Worm (Caenorhabditis elegans) whole organism, late embryonic: Measurements from ENCODE around the gene clec-79.

Experiments
- C08G9.2 ChIP-seq: sonication (generic microtip); optimal IDR thresholded peaks from 2 replicates; lab custom pipeline; 2016; ENCODE audit warnings: mild to moderate bottlenecking, missing genetic modification characterization, moderate library complexity, missing compliant biosample characterization
- C38D4.7 ChIP-seq: fragments of 200-800 bp; sonication (Bioruptor generic); optimal IDR thresholded peaks from 2 replicates; lab custom pipeline; 2018; ENCODE audit warnings: mild to moderate bottlenecking, missing genetic modification characterization, moderate library complexity, missing compliant biosample characterization
- F13H6.1 ChIP-seq: sonication (generic microtip); optimal IDR thresholded peaks from 2 replicates; lab custom pipeline; 2016; ENCODE audit warnings: missing genetic modification characterization, missing compliant biosample characterization
- K02D7.2 ChIP-seq: sonication (generic microtip); optimal IDR thresholded peaks from 2 replicates; lab custom pipeline; 2017; ENCODE audit warnings: mild to moderate bottlenecking, missing genetic modification characterization, missing compliant biosample characterization
- K09A11.1 ChIP-seq: sonication (generic microtip); optimal IDR thresholded peaks from 2 replicates; lab custom pipeline; 2017; ENCODE audit warnings: antibody characterized with exemption, mild to moderate bottlenecking, missing genetic modification characterization, missing compliant biosample characterization; ENCODE audit not compliant: insufficient read depth
- T23F11.4 ChIP-seq: fragments of 200-800 bp; sonication (Bioruptor generic); optimal IDR thresholded peaks from 2 replicates; lab custom pipeline; 2018; ENCODE audit warnings: mild to moderate bottlenecking, missing genetic modification characterization, missing compliant biosample characterization
- ceh-14 ChIP-seq: sonication (generic microtip); optimal IDR thresholded peaks from 2 replicates; lab custom pipeline; 2016; ENCODE audit warnings: missing genotype, missing genetic modification characterization, missing compliant biosample characterization
- ceh-18 ChIP-seq: sonication (generic microtip); optimal IDR thresholded peaks from 2 replicates; lab custom pipeline; 2016; ENCODE audit warnings: missing genetic modification characterization, missing compliant biosample characterization
- ceh-30 ChIP-seq: fragments of 150-350 bp; optimal IDR thresholded peaks from 2 replicates; lab custom pipeline; 2014; ENCODE audit warnings: missing biosample characterization, missing genetic modification characterization
- ceh-31 ChIP-seq: sonication (generic microtip); optimal IDR thresholded peaks from 2 replicates; lab custom pipeline; 2016; ENCODE audit warnings: missing genetic modification characterization, missing compliant biosample characterization
- ceh-34 ChIP-seq: sonication (generic microtip); optimal IDR thresholded peaks from 2 replicates; lab custom pipeline; 2016; ENCODE audit warnings: mild to moderate bottlenecking, missing genetic modification characterization, missing compliant biosample characterization
- ceh-48 ChIP-seq: sonication (generic microtip); optimal IDR thresholded peaks from 2 replicates; lab custom pipeline; 2016; ENCODE audit warnings: missing genetic modification characterization, inconsistent platforms, missing compliant biosample characterization
- ceh-6 ChIP-seq: fragments of 200-800 bp; sonication (Bioruptor generic); optimal IDR thresholded peaks from 2 replicates; lab custom pipeline; 2018; ENCODE audit warnings: mild to moderate bottlenecking, missing genetic modification characterization, missing compliant biosample characterization
- che-1 ChIP-seq: sonication (generic microtip); optimal IDR thresholded peaks from 2 replicates; lab custom pipeline; 2016; ENCODE audit warnings: mild to moderate bottlenecking, missing genetic modification characterization, missing compliant biosample characterization
- dmd-4 ChIP-seq: sonication (generic microtip); optimal IDR thresholded peaks from 2 replicates; lab custom pipeline; 2016; ENCODE audit warnings: borderline replicate concordance, missing genetic modification characterization, missing compliant biosample characterization
- dve-1 ChIP-seq: sonication (generic microtip); optimal IDR thresholded peaks from 2 replicates; lab custom pipeline; 2017; ENCODE audit warnings: antibody characterized with exemption, mild to moderate bottlenecking, missing genetic modification characterization, missing compliant biosample characterization
- elt-4 ChIP-seq: sonication (generic microtip); optimal IDR thresholded peaks from 2 replicates; lab custom pipeline; 2016; ENCODE audit warnings: missing genetic modification characterization, missing compliant biosample characterization
- ets-4 ChIP-seq: sonication (generic microtip); optimal IDR thresholded peaks from 2 replicates; lab custom pipeline; 2016; ENCODE audit warnings: missing genetic modification characterization, missing compliant biosample characterization
- eyg-1 ChIP-seq: sonication (generic microtip); optimal IDR thresholded peaks from 2 replicates; lab custom pipeline; 2016; ENCODE audit warnings: missing genotype, missing genetic modification characterization, missing compliant biosample characterization
- fax-1 ChIP-seq: sonication (generic microtip); optimal IDR thresholded peaks from 2 replicates; lab custom pipeline; 2016; ENCODE audit warnings: missing genotype, missing genetic modification characterization, missing compliant biosample characterization
- fkh-10 ChIP-seq: fragments of 150-350 bp; optimal IDR thresholded peaks from 2 replicates; lab custom pipeline; 2014; ENCODE audit warnings: missing biosample characterization, missing genetic modification reagents, missing genetic modification characterization
- fkh-6 ChIP-seq: sonication (generic microtip); optimal IDR thresholded peaks from 2 replicates; lab custom pipeline; 2016; ENCODE audit warnings: missing genetic modification characterization, missing compliant biosample characterization
- hlh-30 ChIP-seq: sonication (generic microtip); optimal IDR thresholded peaks from 2 replicates; lab custom pipeline; 2017; ENCODE audit warnings: antibody characterized with exemption, missing genetic modification characterization, missing compliant biosample characterization; ENCODE audit not compliant: insufficient read depth
- hlh-8 ChIP-seq: sonication (generic microtip); optimal IDR thresholded peaks from 2 replicates; lab custom pipeline; 2016; ENCODE audit warnings: missing genotype, missing genetic modification characterization, missing compliant biosample characterization
- lim-6 ChIP-seq: sonication (generic microtip); optimal IDR thresholded peaks from 2 replicates; lab custom pipeline; 2016; ENCODE audit warnings: missing genetic modification characterization, missing compliant biosample characterization
- lin-11 ChIP-seq: fragments of 200-800 bp; sonication (Bioruptor generic); optimal IDR thresholded peaks from 2 replicates; lab custom pipeline; 2018; ENCODE audit warnings: mild to moderate bottlenecking, missing genetic modification characterization, missing compliant biosample characterization
- mec-3 ChIP-seq: sonication (generic microtip); optimal IDR thresholded peaks from 2 replicates; lab custom pipeline; 2016; ENCODE audit warnings: borderline replicate concordance, missing genetic modification characterization, missing compliant biosample characterization
- nfya-1 ChIP-seq: sonication (generic microtip); optimal IDR thresholded peaks from 2 replicates; lab custom pipeline; 2017; ENCODE audit warnings: missing genetic modification characterization, mild to moderate bottlenecking, missing compliant biosample characterization, antibody characterized with exemption, moderate library complexity
- nhr-11 ChIP-seq: fragments of 150-350 bp; optimal IDR thresholded peaks from 2 replicates; lab custom pipeline; 2014; ENCODE audit warnings: missing biosample characterization, missing genetic modification characterization
- odd-2 ChIP-seq: sonication (generic microtip); optimal IDR thresholded peaks from 2 replicates; lab custom pipeline; 2017; ENCODE audit warnings: antibody characterized with exemption, mild to moderate bottlenecking, missing genetic modification characterization, missing compliant biosample characterization
- pag-3 ChIP-seq: sonication (generic microtip); optimal IDR thresholded peaks from 2 replicates; lab custom pipeline; 2016; ENCODE audit warnings: missing compliant biosample characterization, missing genetic modification characterization, borderline replicate concordance
- pqm-1 ChIP-seq: sonication (generic microtip); optimal IDR thresholded peaks from 2 replicates; lab custom pipeline; 2016; ENCODE audit warnings: missing genetic modification characterization, missing compliant biosample characterization
- pros-1 ChIP-seq: fragments of 150-350 bp; optimal IDR thresholded peaks from 2 replicates; lab custom pipeline; 2014; ENCODE audit warnings: missing biosample characterization, missing genetic modification reagents, missing genetic modification characterization
- rnt-1 ChIP-seq: sonication (generic microtip); optimal IDR thresholded peaks from 2 replicates; lab custom pipeline; 2016; ENCODE audit warnings: missing genetic modification characterization, missing compliant biosample characterization
- sdc-2 ChIP-seq: sonication (generic microtip); optimal IDR thresholded peaks from 2 replicates; lab custom pipeline; 2016; ENCODE audit warnings: missing genotype, missing genetic modification characterization, missing compliant biosample characterization
- sox-4 ChIP-seq: sonication (generic microtip); optimal IDR thresholded peaks from 2 replicates; lab custom pipeline; 2017; ENCODE audit warnings: mild to moderate bottlenecking, missing genetic modification characterization, inconsistent platforms, missing compliant biosample characterization
- syd-9 ChIP-seq: sonication (generic microtip); optimal IDR thresholded peaks from 2 replicates; lab custom pipeline; 2016; ENCODE audit warnings: mild to moderate bottlenecking, missing genetic modification characterization, moderate library complexity, missing compliant biosample characterization
- tbx-2 ChIP-seq: sonication (generic microtip); optimal IDR thresholded peaks from 2 replicates; lab custom pipeline; 2016; ENCODE audit warnings: missing genetic modification characterization, missing compliant biosample characterization
- tbx-7 ChIP-seq: sonication (generic microtip); optimal IDR thresholded peaks from 2 replicates; lab custom pipeline; 2016; ENCODE audit warnings: missing genotype, missing genetic modification characterization, missing compliant biosample characterization
- ttx-3 ChIP-seq: sonication (generic microtip); optimal IDR thresholded peaks from 2 replicates; lab custom pipeline; 2016; ENCODE audit warnings: missing genetic modification reagents, missing genetic modification characterization, missing compliant biosample characterization
- unc-3 ChIP-seq, 2 experiments: fragments of 200-800 bp in 1 of 2; sonication (Bioruptor generic) in 1 of 2; sonication (generic microtip) in 1 of 2; conservative IDR thresholded peaks in 1 of 2; optimal IDR thresholded peaks in 1 of 2; 2 replicates each; pipeline versions ENCODE4 v1.3.6 to Lab custom; 2016 to 2022; ENCODE audit warnings: missing compliant biosample characterization in 2 of 2, missing genetic modification characterization in 2 of 2, missing genetic modification reagents in 1 of 2
- unc-42 ChIP-seq: sonication (generic microtip); optimal IDR thresholded peaks from 2 replicates; lab custom pipeline; 2016; ENCODE audit warnings: missing genotype, missing genetic modification characterization, missing compliant biosample characterization
- unc-55 ChIP-seq: sonication (generic microtip); optimal IDR thresholded peaks from 2 replicates; lab custom pipeline; 2017; ENCODE audit warnings: missing biosample characterization, missing genetic modification reagents, missing genetic modification characterization
- ztf-16 ChIP-seq: sonication (generic microtip); optimal IDR thresholded peaks from 2 replicates; lab custom pipeline; 2017; ENCODE audit warnings: missing genetic modification characterization, missing compliant biosample characterization

Gene clec-79

DNA sequence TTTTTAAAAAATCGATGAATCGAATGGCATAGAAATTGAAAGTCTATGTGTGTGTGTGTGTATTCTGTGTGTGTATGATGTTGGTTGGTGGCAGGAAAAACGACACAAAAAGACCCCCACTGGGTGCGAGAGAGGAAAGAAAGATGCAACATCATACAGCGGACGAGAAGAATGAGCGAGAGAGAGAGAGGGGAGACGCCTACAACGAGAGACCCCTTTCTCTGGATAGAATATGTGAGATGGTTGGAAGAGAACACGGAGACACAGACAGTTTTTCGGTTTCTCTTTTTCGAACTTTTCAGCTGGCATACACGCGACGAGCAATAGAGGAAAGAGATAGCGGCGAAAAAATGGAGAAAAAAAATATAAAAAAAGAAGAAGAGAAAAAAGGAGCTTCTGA, 46.7 kb downstream of the clec-79 start (continued):
- no peak for TF ChIP-seq sox-4 (tag; lab: Kevin White, UChicago)
- TF ChIP-seq ceh-18: peak; percentile 86
- TF ChIP-seq ceh-34 (tag; lab: Kevin White, UChicago): peak; percentile 68
- no peak for TF ChIP-seq hlh-8 (tag; lab: Kevin White, UChicago)
- TF ChIP-seq hlh-30: no peak
- TF ChIP-seq unc-55 (GFP tag; lab: Kevin White, UChicago): peak; percentile 47
- no peak for TF ChIP-seq lin-11 (tag; lab: Kevin White, UChicago)
- no peak for TF ChIP-seq odd-2 (tag; lab: Kevin White, UChicago)
- TF ChIP-seq fkh-6 (tag; lab: Kevin White, UChicago): no peak
- TF ChIP-seq ceh-48: no peak
- TF ChIP-seq ceh-31 (tag; lab: Kevin White, UChicago): peak; percentile 81
- peak; percentile 51 for TF ChIP-seq F13H6.1 (tag; lab: Kevin White, UChicago)
- TF ChIP-seq ttx-3 (tag; lab: Kevin White, UChicago): no peak
- no peak for TF ChIP-seq rnt-1

DNA sequence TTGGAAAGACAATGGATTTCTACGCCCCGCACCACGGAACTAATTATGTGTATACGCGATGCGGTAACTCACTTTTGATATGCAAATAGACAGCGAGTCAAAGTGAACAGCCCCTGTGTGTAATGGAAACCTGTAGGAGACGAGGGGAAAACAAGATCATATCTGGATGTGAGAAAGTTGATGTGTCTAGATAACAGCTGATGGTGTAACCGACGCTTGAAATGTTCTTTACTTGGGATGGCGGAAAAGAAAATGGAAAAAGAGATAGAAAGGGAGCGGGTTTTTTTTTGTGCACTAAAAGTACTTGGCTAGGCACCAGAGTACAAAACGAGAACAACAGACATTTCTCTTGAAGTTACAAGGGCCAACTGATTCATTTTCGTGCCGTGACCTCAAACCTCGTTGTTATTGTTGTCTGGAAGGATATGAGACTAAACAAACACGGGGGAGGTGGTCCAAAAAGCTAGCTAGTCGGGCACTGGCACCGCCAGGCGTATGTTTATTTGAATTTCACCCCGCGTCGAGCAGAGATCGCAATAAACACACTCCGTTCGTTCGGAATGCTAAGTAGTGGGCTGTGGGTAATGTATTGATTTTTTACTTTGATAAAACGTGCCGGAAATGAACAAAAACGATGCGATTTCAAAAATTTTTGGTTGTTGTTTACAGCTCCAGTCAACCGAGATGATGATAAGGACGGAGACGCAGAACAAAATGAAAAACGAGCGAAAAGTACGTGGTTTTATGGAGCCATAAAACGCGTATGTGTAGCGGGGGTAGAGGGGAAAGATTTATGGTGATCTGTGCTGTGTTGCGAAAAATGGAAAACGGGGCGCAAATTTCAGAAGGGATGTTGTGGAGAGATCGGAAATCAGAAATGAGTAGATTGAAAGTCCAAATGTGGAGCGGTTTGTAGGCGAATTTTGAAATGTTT, 49.0 kb downstream of the clec-79 start:
- TF ChIP-seq eyg-1 (tag; lab: Kevin White, UChicago) (no peak), unc-42 (tag; lab: Kevin White, UChicago) (peak; percentile 8)

DNA sequence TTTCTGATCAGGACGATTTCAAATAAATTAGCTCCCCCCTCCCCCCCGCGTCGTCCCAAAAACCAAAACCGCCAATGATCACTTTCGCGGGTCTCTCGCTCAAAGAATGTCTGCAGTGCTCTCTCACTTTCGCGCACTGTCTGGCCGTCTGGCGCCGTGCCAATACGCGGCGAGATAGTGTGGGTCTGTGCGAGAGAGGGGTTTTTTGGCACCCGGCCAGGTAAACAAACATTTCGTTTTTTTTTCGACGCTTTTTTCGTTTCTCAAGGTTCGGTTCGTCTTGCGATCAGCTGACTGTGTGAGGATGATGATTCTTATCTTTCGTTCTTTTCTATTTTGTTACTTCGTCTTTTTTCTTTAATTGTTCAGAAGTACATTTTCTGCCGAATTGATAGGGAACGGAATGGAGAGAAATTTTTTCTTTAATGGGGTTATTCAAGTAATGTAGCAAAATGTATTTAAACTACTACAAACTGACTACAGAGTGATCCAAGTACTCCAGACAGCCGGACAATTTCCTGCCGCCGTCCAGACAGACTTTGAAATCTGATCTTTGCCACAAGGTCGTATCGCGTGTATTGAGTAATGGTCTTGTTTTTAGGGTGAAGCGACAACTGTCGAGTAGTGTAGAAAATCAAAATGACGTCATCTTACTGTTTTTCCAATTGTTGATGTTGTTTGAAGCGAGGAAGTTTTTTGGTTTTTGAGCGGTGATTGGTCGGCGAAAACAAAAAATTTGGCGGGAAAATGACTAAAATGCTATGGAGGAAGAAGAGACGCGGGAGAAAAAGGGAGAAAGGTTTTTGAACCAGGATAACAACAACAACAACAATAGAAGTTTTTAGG, 51.2 kb downstream of the clec-79 start:
- TF ChIP-seq K02D7.2 (tag; lab: Kevin White, UChicago) (no peak), hlh-8 (tag; lab: Kevin White, UChicago) (no peak), C08G9.2 (tag; lab: Kevin White, UChicago) (peak; percentile 21), syd-9 (tag; lab: Kevin White, UChicago) (no peak), elt-4 (tag; lab: Kevin White, UChicago) (no peak), tbx-2 (tag; lab: Kevin White, UChicago) (peak; percentile 31), dve-1 (tag; lab: Kevin White, UChicago) (no peak), sdc-2 (tag; lab: Kevin White, UChicago) (no peak), ceh-6 (GFP tag; lab: Kevin White, UChicago) (no peak), ceh-30 (tag; lab: Kevin White, UChicago) (no peak), pag-3 (no peak), ceh-31 (tag; lab: Kevin White, UChicago) (no peak), ets-4 (tag; lab: Kevin White, UChicago) (no peak), unc-3 (GFP tag; conservative IDR thresholded peaks at IDR 0.05; lab: Robert Waterston, UW) (no peak; the same call in 1 of the 2 replicates), unc-3 (tag; optimal IDR thresholded peaks at IDR 0.05; lab: Kevin White, UChicago) (no peak), ztf-16 (tag; lab: Kevin White, UChicago) (no peak), ceh-14 (tag; lab: Kevin White, UChicago) (no peak), nfya-1 (tag; lab: Kevin White, UChicago) (peak; percentile 48), tbx-7 (tag; lab: Kevin White, UChicago) (no peak), mec-3 (no peak), K09A11.1 (tag; lab: Kevin White, UChicago) (no peak), C38D4.7 (peak; percentile 11), pqm-1 (no peak), fax-1 (tag; lab: Kevin White, UChicago) (no peak), T23F11.4 (GFP tag; lab: Kevin White, UChicago) (no peak), che-1 (tag; lab: Kevin White, UChicago) (no peak), pros-1 (tag; lab: Kevin White, UChicago) (no peak), dmd-4 (tag; lab: Kevin White, UChicago) (no peak), nhr-11 (tag; lab: Kevin White, UChicago) (no peak), rnt-1 (no peak), lim-6 (tag; lab: Kevin White, UChicago) (no peak), fkh-10 (GFP tag; lab: Kevin White, UChicago) (no peak), ceh-18 (peak; percentile 22)
